Worm (Caenorhabditis elegans) whole organism, L2 larva: ENCODE measurements around the gene twk-6.
A peak's percentile ranks its signal among the peaks of the same experiment; 100 is the strongest.

Experiments
- C34F6.9 ChIP-seq: fragments of 150-350 bp; optimal IDR thresholded peaks from 2 replicates; lab custom pipeline; 2014; ENCODE audit warnings: missing biosample characterization, missing genetic modification characterization
- F13H6.1 ChIP-seq: sonication (generic microtip); optimal IDR thresholded peaks from 2 replicates; lab custom pipeline; 2016; ENCODE audit warnings: missing genetic modification characterization, missing compliant biosample characterization
- Y55F3AM.14 ChIP-seq: fragments of 200-800 bp; sonication (Bioruptor generic); optimal IDR thresholded peaks from 2 replicates; lab custom pipeline; 2018; ENCODE audit warnings: mild to moderate bottlenecking, missing genetic modification characterization, missing compliant biosample characterization
- alr-1 ChIP-seq: fragments of 150-350 bp; optimal IDR thresholded peaks from 2 replicates; lab custom pipeline; 2014; ENCODE audit warnings: missing biosample characterization, missing genetic modification characterization
- blmp-1 ChIP-seq: sonication (generic microtip); optimal IDR thresholded peaks from 2 replicates; lab custom pipeline; 2017; ENCODE audit warnings: missing genetic modification characterization, mild to moderate bottlenecking, missing compliant biosample characterization, antibody characterized with exemption, moderate library complexity; ENCODE audit not compliant: insufficient read depth
- ceh-16 ChIP-seq: fragments of 150-350 bp; optimal IDR thresholded peaks from 2 replicates; lab custom pipeline; 2014; ENCODE audit warnings: missing biosample characterization, missing genetic modification characterization
- crh-2 ChIP-seq: sonication (generic microtip); optimal IDR thresholded peaks from 2 replicates; lab custom pipeline; 2017; ENCODE audit warnings: missing biosample characterization, missing genetic modification characterization
- dmd-4 ChIP-seq: sonication (generic microtip); optimal IDR thresholded peaks from 2 replicates; lab custom pipeline; 2017; ENCODE audit warnings: missing biosample characterization, missing genetic modification characterization
- egl-27 ChIP-seq: sonication (generic microtip); optimal IDR thresholded peaks from 3 replicates; lab custom pipeline; 2017; ENCODE audit warnings: missing biosample characterization, missing genetic modification reagents, missing genetic modification characterization
- fos-1 ChIP-seq: fragments of 150-350 bp; optimal IDR thresholded peaks from 2 replicates; lab custom pipeline; 2014; ENCODE audit warnings: missing biosample characterization, missing genetic modification characterization
- gmeb-1 ChIP-seq: fragments of 150-350 bp; optimal IDR thresholded peaks from 2 replicates; lab custom pipeline; 2014; ENCODE audit warnings: missing biosample characterization, missing genetic modification characterization
- lin-11 ChIP-seq: fragments of 150-350 bp; sonication (generic microtip); optimal IDR thresholded peaks from 2 replicates; lab custom pipeline; 2014; ENCODE audit warnings: missing biosample characterization, missing genetic modification characterization, inconsistent platforms, mixed read lengths
- lin-13 ChIP-seq: fragments of 150-350 bp; optimal IDR thresholded peaks from 2 replicates; lab custom pipeline; 2014; ENCODE audit warnings: missing biosample characterization, missing genetic modification reagents, missing genetic modification characterization
- lsy-2 ChIP-seq, 2 experiments: fragments of 150-350 bp in 1 of 2; sonication (generic microtip) in 1 of 2; optimal IDR thresholded peaks; 2 replicates each; lab custom pipeline; 2014 to 2017; ENCODE audit warnings: missing biosample characterization in 2 of 2, missing genetic modification characterization in 2 of 2
- mab-5 ChIP-seq: fragments of 150-350 bp; optimal IDR thresholded peaks from 2 replicates; lab custom pipeline; 2014; ENCODE audit warnings: missing biosample characterization, missing genetic modification characterization
- mbf-1 ChIP-seq: sonication (generic microtip); optimal IDR thresholded peaks from 2 replicates; lab custom pipeline; 2017; ENCODE audit warnings: missing biosample characterization, missing genetic modification characterization
- nhr-10 ChIP-seq: sonication (generic microtip); optimal IDR thresholded peaks from 2 replicates; lab custom pipeline; 2017; ENCODE audit warnings: missing biosample characterization, missing genetic modification characterization
- nhr-11 ChIP-seq: fragments of 150-350 bp; optimal IDR thresholded peaks from 2 replicates; lab custom pipeline; 2014; ENCODE audit warnings: missing biosample characterization, missing genetic modification characterization
- nhr-129 ChIP-seq: fragments of 150-350 bp; optimal IDR thresholded peaks from 2 replicates; lab custom pipeline; 2014; ENCODE audit warnings: missing biosample characterization, missing genetic modification characterization
- nhr-21 ChIP-seq: fragments of 150-350 bp; optimal IDR thresholded peaks from 2 replicates; lab custom pipeline; 2014; ENCODE audit warnings: missing biosample characterization, missing genetic modification characterization
- nhr-23 ChIP-seq: fragments of 150-350 bp; optimal IDR thresholded peaks from 2 replicates; lab custom pipeline; 2014; ENCODE audit warnings: missing biosample characterization, missing genetic modification reagents, missing genetic modification characterization
- nhr-237 ChIP-seq: fragments of 150-350 bp; optimal IDR thresholded peaks from 2 replicates; lab custom pipeline; 2014; ENCODE audit warnings: missing biosample characterization, missing genetic modification characterization
- nhr-25 ChIP-seq: fragments of 150-350 bp; sonication (generic microtip); optimal IDR thresholded peaks from 3 replicates; lab custom pipeline; 2014; ENCODE audit warnings: missing biosample characterization, missing genetic modification characterization
- nhr-77 ChIP-seq: fragments of 150-350 bp; optimal IDR thresholded peaks from 2 replicates; lab custom pipeline; 2014; ENCODE audit warnings: missing biosample characterization, missing genetic modification characterization
- sem-4 ChIP-seq: fragments of 150-350 bp; optimal IDR thresholded peaks from 2 replicates; lab custom pipeline; 2014; ENCODE audit warnings: missing biosample characterization, missing genetic modification reagents, missing genetic modification characterization
- skn-1 ChIP-seq: sonication (generic microtip); optimal IDR thresholded peaks from 2 replicates; lab custom pipeline; 2017; ENCODE audit warnings: missing biosample characterization, missing genetic modification characterization
- sma-3 ChIP-seq: sonication (generic microtip); optimal IDR thresholded peaks from 2 replicates; lab custom pipeline; 2016; ENCODE audit warnings: missing genetic modification reagents, missing genetic modification characterization, missing compliant biosample characterization
- sma-9 ChIP-seq, 2 experiments: fragments of 150-350 bp in 1 of 2; sonication (generic microtip) in 1 of 2; optimal IDR thresholded peaks; 2 replicates each; lab custom pipeline; 2014 to 2016; ENCODE audit warnings: missing genetic modification characterization in 2 of 2, mild to moderate bottlenecking in 1 of 2, missing biosample characterization in 1 of 2, missing compliant biosample characterization in 1 of 2, missing genetic modification reagents in 1 of 2, moderate library complexity in 1 of 2
- snpc-4 ChIP-seq: fragments of 150-350 bp; optimal IDR thresholded peaks from 2 replicates; lab custom pipeline; 2014; ENCODE audit warnings: missing biosample characterization, missing genetic modification characterization
- unc-39 ChIP-seq: fragments of 150-350 bp; optimal IDR thresholded peaks from 2 replicates; lab custom pipeline; 2014; ENCODE audit warnings: missing biosample characterization, missing genetic modification characterization
- unc-55 ChIP-seq: fragments of 150-350 bp; sonication (generic microtip); optimal IDR thresholded peaks from 3 replicates; lab custom pipeline; 2014; ENCODE audit warnings: missing biosample characterization, missing genetic modification reagents, missing genetic modification characterization
- unc-62 ChIP-seq: fragments of 150-350 bp; optimal IDR thresholded peaks from 2 replicates; lab custom pipeline; 2014; ENCODE audit warnings: missing biosample characterization, missing genetic modification reagents, missing genetic modification characterization
- zag-1 ChIP-seq: fragments of 150-350 bp; optimal IDR thresholded peaks from 2 replicates; lab custom pipeline; 2014; ENCODE audit warnings: missing biosample characterization, missing genetic modification characterization
- ztf-11 ChIP-seq: sonication (generic microtip); optimal IDR thresholded peaks from 2 replicates; lab custom pipeline; 2017; ENCODE audit warnings: missing biosample characterization, missing genetic modification characterization

The twk-6 gene

DNA sequence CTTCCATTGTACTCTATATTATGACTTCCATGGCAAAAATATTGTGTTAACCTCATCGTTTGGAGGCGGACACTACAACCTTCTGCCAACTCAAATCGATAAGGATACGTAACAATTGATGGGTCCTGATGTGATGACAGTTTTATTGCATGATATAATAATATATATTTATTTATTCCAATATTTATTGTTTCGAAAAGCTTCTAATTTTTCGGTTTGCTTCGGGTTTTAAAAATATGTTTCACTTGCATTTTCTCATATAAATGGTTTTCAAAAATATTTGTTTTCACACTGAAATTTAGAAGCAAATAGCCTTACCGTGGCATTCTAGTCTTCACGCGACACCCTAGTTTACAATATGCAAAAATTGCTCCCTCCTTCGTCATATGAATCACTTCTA, 36.0 kb upstream of the twk-6 start, which contains the start of gene T04A8.13:
Gene T04A8.13, plus strand, starts transcription at position 301 of the 400 bp plus-strand sequence.
- TF ChIP-seq unc-62 (GFP tag; lab: Kevin White, UChicago) (no peak), ztf-11 (no peak), F13H6.1 (tag; lab: Kevin White, UChicago) (no peak), zag-1 (tag; lab: Kevin White, UChicago) (no peak), lin-11 (tag; lab: Kevin White, UChicago) (no peak), alr-1 (tag; lab: Kevin White, UChicago) (no peak), dmd-4 (tag; lab: Kevin White, UChicago) (no peak), lin-13 (GFP tag; lab: Kevin White, UChicago) (no peak), Y55F3AM.14 (GFP tag; lab: Kevin White, UChicago) (no peak), nhr-237 (tag; lab: Kevin White, UChicago) (no peak), nhr-10 (tag; lab: Kevin White, UChicago) (no peak), crh-2 (tag; lab: Kevin White, UChicago) (no peak), egl-27 (tag; lab: Kevin White, UChicago) (no peak), ceh-16 (no peak), sma-9 (GFP tag; optimal IDR thresholded peaks at IDR 0.05; lab: Kevin White, UChicago) (no peak), sma-9 (tag; optimal IDR thresholded peaks at IDR 0.05; lab: Kevin White, UChicago) (no peak), nhr-77 (tag; lab: Kevin White, UChicago) (no peak), nhr-11 (no peak)

DNA sequence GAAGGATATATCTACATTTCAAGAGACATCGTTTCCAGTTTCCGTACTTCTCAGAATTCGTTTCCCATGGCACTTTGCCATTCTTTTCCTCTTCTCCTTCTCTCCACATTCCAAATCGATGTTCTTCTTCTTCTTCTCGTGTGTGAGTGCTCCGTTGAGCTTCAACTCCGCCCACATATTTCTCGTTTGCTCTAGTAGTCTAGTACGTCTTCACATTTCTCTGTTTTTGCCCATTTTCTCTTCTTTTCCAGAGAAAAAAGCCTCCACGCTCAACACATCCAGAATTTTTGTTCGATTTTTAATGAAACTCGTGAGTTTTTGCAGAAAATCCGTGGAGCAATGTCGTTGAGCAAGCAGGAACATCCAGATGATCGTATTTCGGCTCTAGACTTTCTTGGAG, 33.8 kb upstream of the twk-6 start, which contains the start of gene T04A8.18:
Gene T04A8.18, plus strand, starts transcription at position 301 of the 400 bp plus-strand sequence.
- TF ChIP-seq snpc-4 (tag; lab: Kevin White, UChicago) (no peak), unc-55 (GFP tag; lab: Kevin White, UChicago) (peak; percentile 4), gmeb-1 (tag; lab: Kevin White, UChicago) (no peak), unc-39 (tag; lab: Kevin White, UChicago) (no peak)

DNA sequence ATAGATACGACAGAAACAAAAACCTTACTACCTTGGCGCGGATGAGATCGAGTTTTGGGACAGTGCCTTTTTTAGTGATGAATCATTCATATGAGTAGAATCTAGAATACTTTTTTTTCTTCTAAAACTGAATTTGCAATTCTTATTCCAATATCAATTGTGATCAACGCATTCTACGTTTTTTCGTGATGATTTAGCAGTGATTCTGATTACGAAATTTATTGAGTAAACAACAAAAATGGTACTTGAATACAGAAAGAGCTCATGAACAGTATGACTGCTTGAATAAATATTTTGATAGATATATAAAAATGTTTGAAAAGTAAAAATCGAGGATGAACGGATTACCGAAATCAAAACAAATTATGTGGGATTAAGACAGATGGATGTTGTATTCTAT, 27.6 kb upstream of the twk-6 start, which contains the start of gene him-18:
Gene him-18, minus strand, starts transcription at position 101 of the 400 bp plus-strand sequence.
- TF ChIP-seq unc-62 (GFP tag; lab: Kevin White, UChicago): no peak
- TF ChIP-seq nhr-23 (tag; lab: Kevin White, UChicago): no peak
- TF ChIP-seq nhr-25 (tag; lab: Kevin White, UChicago): no peak

DNA sequence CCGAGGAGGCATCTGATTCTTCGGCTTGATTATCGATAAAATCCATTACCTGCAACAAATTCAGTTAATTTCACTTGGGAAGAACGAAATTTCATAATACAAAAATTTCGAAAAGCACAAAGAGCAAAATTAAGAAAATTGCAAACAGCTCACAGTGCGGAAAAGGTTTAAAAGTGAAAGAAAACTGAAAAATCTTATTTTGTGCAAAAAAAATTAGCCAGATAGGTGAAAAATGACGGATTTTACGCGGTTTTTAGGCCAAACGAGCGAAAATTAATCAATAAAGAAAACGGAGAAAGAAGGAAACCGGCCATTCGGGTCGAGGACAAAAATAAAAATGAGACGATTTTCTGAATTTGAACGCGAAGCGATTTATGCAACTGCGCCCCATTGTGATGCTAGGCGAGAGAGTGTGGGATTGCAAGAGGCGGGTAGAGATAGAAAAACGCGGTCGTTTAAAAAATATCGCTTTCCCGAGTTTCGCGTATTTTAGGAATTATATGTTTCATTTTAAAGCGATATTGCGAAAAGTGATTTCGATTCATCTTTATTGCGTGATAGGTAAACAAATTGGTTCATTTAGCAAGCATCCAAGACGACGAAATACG, 22.0 kb upstream of the twk-6 start, which contains the start of gene emb-5:
Gene emb-5, minus strand, starts transcription at position 51 of the 608 bp plus-strand sequence.
- TF ChIP-seq fos-1 (peak; percentile 1), gmeb-1 (tag; lab: Kevin White, UChicago) (peak; percentile 95), skn-1 (tag; lab: Kevin White, UChicago) (no peak), crh-2 (tag; lab: Kevin White, UChicago) (peak; percentile 65), nhr-129 (peak; percentile 71), mab-5 (tag; lab: Kevin White, UChicago) (peak; percentile 75), nhr-21 (tag; lab: Kevin White, UChicago) (peak; percentile 6), unc-55 (GFP tag; lab: Kevin White, UChicago) (peak; percentile 83), nhr-237 (tag; lab: Kevin White, UChicago) (no peak), blmp-1 (tag; lab: Kevin White, UChicago) (no peak), sma-3 (peak; percentile 45), sma-9 (GFP tag; optimal IDR thresholded peaks at IDR 0.05; lab: Kevin White, UChicago) (peak; percentile 69), sma-9 (tag; optimal IDR thresholded peaks at IDR 0.05; lab: Kevin White, UChicago) (no peak), snpc-4 (tag; lab: Kevin White, UChicago) (no peak), mbf-1 (tag; lab: Kevin White, UChicago) (no peak), sem-4 (tag; lab: Kevin White, UChicago) (no peak), C34F6.9 (tag; lab: Kevin White, UChicago) (peak; percentile 62), lsy-2 (tag; optimal IDR thresholded peaks at IDR 0.05; lab: Kevin White, UChicago) (peak; percentile 56 to 81), lin-11 (tag; lab: Kevin White, UChicago) (peak; percentile 32), egl-27 (tag; lab: Kevin White, UChicago) (peak; percentile 9)
